Fruit fly (Drosophila melanogaster) whole organism, wandering third instar larva: ENCODE measurements around the gene Dyro.

Experiments used
- Abd-B ChIP-seq: fragments of >200 bp; optimal IDR thresholded peaks from 2 replicates; lab custom pipeline; 2017; ENCODE audit warnings: missing biosample characterization, missing genetic modification characterization
- CG32264 ChIP-seq: fragments of 200-800 bp; sonication (Bioruptor generic); optimal IDR thresholded peaks from 2 replicates; lab custom pipeline; 2016; ENCODE audit warnings: missing biosample characterization, missing genetic modification characterization
- CrebA ChIP-seq: fragments of 200-800 bp; sonication (Bioruptor generic); optimal IDR thresholded peaks from 2 replicates; lab custom pipeline; 2016; ENCODE audit warnings: missing biosample characterization, mild to moderate bottlenecking, missing genetic modification characterization, borderline replicate concordance
- Dfd ChIP-seq: fragments of >200 bp; optimal IDR thresholded peaks from 2 replicates; lab custom pipeline; 2017; ENCODE audit warnings: missing biosample characterization, missing genetic modification characterization
- Dif ChIP-seq: fragments of 200-275, 200-300 bp; sonication (Bioruptor generic); optimal IDR thresholded peaks from 2 replicates; lab custom pipeline; 2018; ENCODE audit warnings: missing biosample characterization, missing genetic modification characterization; ENCODE audit not compliant: partially characterized antibody
- GATAd ChIP-seq: sonication (Bioruptor generic); optimal IDR thresholded peaks from 2 replicates; lab custom pipeline; 2016; ENCODE audit warnings: missing biosample characterization, missing genetic modification characterization
- Hr78 ChIP-seq: fragments of >200 bp; optimal IDR thresholded peaks from 2 replicates; lab custom pipeline; 2017; ENCODE audit warnings: missing biosample characterization, missing genetic modification characterization
- Hr83 ChIP-seq: fragments of 200-300 bp; sonication (Bioruptor generic); optimal IDR thresholded peaks from 2 replicates; lab custom pipeline; 2016; ENCODE audit warnings: missing biosample characterization, mild to moderate bottlenecking, missing genetic modification characterization, moderate library complexity; ENCODE audit not compliant: poor library complexity, severe bottlenecking
- Jra ChIP-seq: sonication (Bioruptor generic); optimal IDR thresholded peaks from 2 replicates; lab custom pipeline; 2016; ENCODE audit warnings: missing biosample characterization, missing genetic modification characterization
- Mio ChIP-seq: sonication (Bioruptor generic); optimal IDR thresholded peaks from 2 replicates; lab custom pipeline; 2016; ENCODE audit warnings: missing biosample characterization, missing genetic modification characterization
- Myc ChIP-seq: fragments of >200 bp; optimal IDR thresholded peaks from 2 replicates; lab custom pipeline; 2017
- N ChIP-seq: fragments of >200 bp; optimal IDR thresholded peaks from 2 replicates; lab custom pipeline; 2018; ENCODE audit warnings: missing biosample characterization, missing external identifiers, missing genetic modification characterization
- OdsH ChIP-seq: fragments of 200-800 bp; sonication (Bioruptor generic); optimal IDR thresholded peaks from 2 replicates; lab custom pipeline; 2016; ENCODE audit warnings: missing biosample characterization, mild to moderate bottlenecking, missing genetic modification characterization
- Rel ChIP-seq, 2 experiments: fragments of 200-800 bp; sonication (Bioruptor generic) in 1 of 2; optimal IDR thresholded peaks; 2 replicates in 1 of 2; 3 replicates in 1 of 2; lab custom pipeline; 2016 to 2019; ENCODE audit warnings: mild to moderate bottlenecking in 2 of 2, missing biosample characterization in 2 of 2, missing genetic modification characterization in 2 of 2, moderate library complexity in 1 of 2
- Vsx2 ChIP-seq: fragments of 200-300, 225-300 bp; sonication (Bioruptor generic); optimal IDR thresholded peaks from 2 replicates; lab custom pipeline; 2018; ENCODE audit warnings: missing biosample characterization, missing genetic modification characterization; ENCODE audit not compliant: partially characterized antibody
- br ChIP-seq: fragments of 200-800 bp; sonication (Bioruptor generic); optimal IDR thresholded peaks from 2 replicates; lab custom pipeline; 2016; ENCODE audit warnings: missing biosample characterization, missing genetic modification characterization
- brk ChIP-seq: fragments of 200-800 bp; sonication (Bioruptor generic); optimal IDR thresholded peaks from 2 replicates; lab custom pipeline; 2016; ENCODE audit warnings: missing biosample characterization, mild to moderate bottlenecking, missing genetic modification characterization
- dl ChIP-seq, 2 experiments: fragments of 175-275, 200-275 bp in 1 of 2; fragments of 200-275 bp in 1 of 2; sonication (Bioruptor generic); optimal IDR thresholded peaks; lab custom pipeline; 2018; ENCODE audit warnings: mild to moderate bottlenecking in 2 of 2, missing biosample characterization in 2 of 2, missing genetic modification characterization in 2 of 2, moderate library complexity in 2 of 2; ENCODE audit not compliant: partially characterized antibody in 2 of 2, insufficient read depth in 1 of 2
- dmrt93B ChIP-seq: fragments of 200-800 bp; sonication (Bioruptor generic); optimal IDR thresholded peaks from 2 replicates; lab custom pipeline; 2018; ENCODE audit warnings: missing biosample characterization, mild to moderate bottlenecking, missing genetic modification characterization
- dsf ChIP-seq: sonication (Bioruptor generic); optimal IDR thresholded peaks from 2 replicates; lab custom pipeline; 2016; ENCODE audit warnings: missing biosample characterization, missing genetic modification characterization, borderline replicate concordance
- ey ChIP-seq: fragments of 200-800 bp; sonication (Bioruptor generic); optimal IDR thresholded peaks from 2 replicates; lab custom pipeline; 2016; ENCODE audit warnings: missing biosample characterization, missing genetic modification characterization
- foxo ChIP-seq, 2 experiments: fragments of 200-800 bp; sonication (Bioruptor generic); optimal IDR thresholded peaks; 2 replicates in 1 of 2; 3 replicates in 1 of 2; lab custom pipeline; 2016 to 2017; ENCODE audit warnings: missing biosample characterization in 2 of 2, missing genetic modification characterization in 2 of 2
- fru ChIP-seq: fragments of 200-800 bp; sonication (Bioruptor generic); optimal IDR thresholded peaks from 3 replicates; lab custom pipeline; 2016; ENCODE audit warnings: missing biosample characterization, mild to moderate bottlenecking, missing genetic modification characterization
- jim ChIP-seq: fragments of 175-275, 200-325 bp; sonication (Bioruptor generic); optimal IDR thresholded peaks from 2 replicates; lab custom pipeline; 2016; ENCODE audit warnings: missing biosample characterization, mild to moderate bottlenecking, missing genetic modification characterization
- lola ChIP-seq: fragments of >200 bp; optimal IDR thresholded peaks from 2 replicates; lab custom pipeline; 2017; ENCODE audit warnings: missing biosample characterization, missing genetic modification characterization
- psq ChIP-seq: fragments of 200-800 bp; sonication (Bioruptor generic); optimal IDR thresholded peaks from 3 replicates; lab custom pipeline; 2017; ENCODE audit warnings: missing biosample characterization, mild to moderate bottlenecking, missing genetic modification characterization, moderate library complexity
- rgr ChIP-seq: fragments of 200-800 bp; sonication (Bioruptor generic); optimal IDR thresholded peaks from 3 replicates; lab custom pipeline; 2016; ENCODE audit warnings: missing biosample characterization, mild to moderate bottlenecking, missing genetic modification characterization
- sage ChIP-seq: fragments of 200-800 bp; sonication (Bioruptor generic); optimal IDR thresholded peaks from 2 replicates; lab custom pipeline; 2016; ENCODE audit warnings: missing biosample characterization, mild to moderate bottlenecking, missing genetic modification characterization
- sv ChIP-seq: fragments of 200-800 bp; sonication (Bioruptor generic); optimal IDR thresholded peaks from 3 replicates; lab custom pipeline; 2016; ENCODE audit warnings: missing biosample characterization, missing genetic modification characterization
- tai ChIP-seq: sonication (Bioruptor generic); optimal IDR thresholded peaks from 2 replicates; lab custom pipeline; 2016; ENCODE audit warnings: missing biosample characterization, missing genetic modification characterization
- woc ChIP-seq: sonication (Bioruptor generic); optimal IDR thresholded peaks from 2 replicates; lab custom pipeline; 2016; ENCODE audit warnings: missing biosample characterization, mild to moderate bottlenecking, missing genetic modification characterization

Gene Dyro

dm6 chr3L:11278448-11279320 lies 17.0 kb downstream of the Dyro start:
- no peak for TF ChIP-seq Vsx2 (GFP tag; lab: Kevin White, UChicago)
- TF ChIP-seq foxo (GFP tag; optimal IDR thresholded peaks at IDR 0.05; lab: Kevin White, UChicago), result no peak

dm6 chr3L:11276020-11276419 lies 19.7 kb downstream of the Dyro start:
- TF ChIP-seq jim (GFP tag; lab: Kevin White, UChicago) (no peak), GATAd (GFP tag; lab: Kevin White, UChicago) (no peak), psq (GFP tag; lab: Kevin White, UChicago) (no peak), Hr83 (GFP tag; lab: Kevin White, UChicago) (no peak), sv (GFP tag; lab: Kevin White, UChicago) (no peak), CG32264 (GFP tag; lab: Kevin White, UChicago) (no peak), Dif (GFP tag; lab: Kevin White, UChicago) (no peak), Dfd (no peak), foxo (GFP tag; optimal IDR thresholded peaks at IDR 0.05; lab: Kevin White, UChicago) (no peak), brk (GFP tag; lab: Kevin White, UChicago) (no peak)

dm6 chr3L:11274142-11274672 lies 21.5 kb downstream of the Dyro start:
- TF ChIP-seq fru (GFP tag; lab: Kevin White, UChicago) (no peak), Hr78 (GFP tag; lab: Kevin White, UChicago) (no peak), Dfd (no peak), Jra (no peak), sage (GFP tag; lab: Kevin White, UChicago) (no peak), Mio (GFP tag; lab: Kevin White, UChicago) (no peak), woc (GFP tag; lab: Kevin White, UChicago) (no peak), Abd-B (GFP tag; lab: Kevin White, UChicago) (no peak), Dif (GFP tag; lab: Kevin White, UChicago) (no peak), brk (GFP tag; lab: Kevin White, UChicago) (no peak), jim (GFP tag; lab: Kevin White, UChicago) (no peak), foxo (GFP tag; optimal IDR thresholded peaks at IDR 0.05; lab: Kevin White, UChicago) (no peak), rgr (GFP tag; lab: Kevin White, UChicago) (no peak), Myc (no peak), sv (GFP tag; lab: Kevin White, UChicago) (no peak)

- TF ChIP-seq br (GFP tag; lab: Kevin White, UChicago) (no peak), lola (no peak), ey (GFP tag; lab: Kevin White, UChicago) (no peak), tai (GFP tag; lab: Kevin White, UChicago) (no peak), brk (GFP tag; lab: Kevin White, UChicago) (no peak)
These were observed 22.1 kb downstream of the Dyro start for dm6 chr3L:11273444-11274141.

dm6 chr3L:11273013-11273343 lies 22.7 kb downstream of the Dyro start:
- TF ChIP-seq N (GFP tag; lab: Kevin White, UChicago) (no peak), Vsx2 (GFP tag; lab: Kevin White, UChicago) (no peak), Dfd (no peak), woc (GFP tag; lab: Kevin White, UChicago) (no peak), dl (GFP tag; optimal IDR thresholded peaks at IDR 0.05; lab: Kevin White, UChicago; ENCODE audit: insufficient read depth in 1 of 2, partially characterized antibody in 2 of 2) (no peak), psq (GFP tag; lab: Kevin White, UChicago) (no peak), dsf (GFP tag; lab: Kevin White, UChicago) (no peak), fru (GFP tag; lab: Kevin White, UChicago) (no peak), Hr78 (GFP tag; lab: Kevin White, UChicago) (no peak), br (GFP tag; lab: Kevin White, UChicago) (no peak), CrebA (GFP tag; lab: Kevin White, UChicago) (no peak), Mio (GFP tag; lab: Kevin White, UChicago) (no peak), jim (GFP tag; lab: Kevin White, UChicago) (no peak), Rel (GFP tag; optimal IDR thresholded peaks at IDR 0.05; lab: Kevin White, UChicago) (no peak), Rel (tag; optimal IDR thresholded peaks at IDR 0.05; lab: Kevin White, UChicago) (no peak), OdsH (GFP tag; lab: Kevin White, UChicago) (no peak), GATAd (GFP tag; lab: Kevin White, UChicago) (no peak), sage (GFP tag; lab: Kevin White, UChicago) (no peak), dmrt93B (GFP tag; lab: Kevin White, UChicago) (no peak), tai (GFP tag; lab: Kevin White, UChicago) (no peak)
